Fruit fly (Drosophila melanogaster): ENCODE measurements around the gene CG1271.
A peak's percentile ranks its signal among the peaks of the same experiment; 100 is the strongest.

Gene CG1271

DNA sequence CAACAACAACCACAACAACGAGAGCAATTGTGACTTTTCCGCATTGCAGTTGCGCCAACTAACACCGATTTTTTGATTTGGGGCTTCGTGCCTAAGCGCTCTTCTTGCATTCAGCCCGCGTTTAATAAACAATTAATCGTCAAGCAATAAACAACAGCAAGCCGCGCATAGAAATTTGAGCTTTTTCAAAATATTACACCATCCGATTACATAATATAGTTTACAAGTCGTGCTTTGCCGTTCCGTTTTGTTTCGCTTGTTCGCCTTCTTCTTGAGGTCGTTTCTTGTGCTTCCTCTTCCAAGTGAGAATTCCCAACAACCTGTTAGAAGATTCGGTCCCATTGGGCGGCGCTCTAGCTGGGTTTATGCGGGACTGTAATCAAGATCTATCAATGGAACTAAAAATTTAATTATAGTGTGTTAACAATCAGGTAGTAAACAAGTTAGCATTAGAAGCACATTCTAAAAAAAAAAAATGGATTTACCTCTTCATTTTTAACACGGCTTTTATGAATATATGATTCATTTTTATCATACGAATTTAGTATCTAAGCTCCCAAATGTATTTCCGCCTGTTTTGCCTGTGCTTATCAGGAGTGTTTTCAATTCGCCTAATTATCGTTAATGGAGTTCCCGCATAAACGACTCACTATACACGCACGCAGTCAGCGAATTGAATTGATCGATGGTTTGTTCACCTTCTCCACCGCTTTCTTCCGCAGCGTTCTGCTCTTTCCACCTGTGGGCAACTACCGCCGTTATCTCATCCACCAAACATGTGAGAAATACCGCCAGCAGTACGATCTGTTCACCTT, 16.3 kb upstream of the CG1271 start (continued):
- TF ChIP-seq Dref (GFP tag; IDR thresholded peaks at IDR 0.05), result no peak
- TF ChIP-seq CG7271 (tag; optimal IDR thresholded peaks at IDR 0.05), result peak; percentile 66
- TF ChIP-seq CG6765 (GFP tag; optimal IDR thresholded peaks at IDR 0.05), result peak; percentile 85
- TF ChIP-seq unpg (GFP tag; optimal IDR thresholded peaks at IDR 0.05), result peak; percentile 91
- peak; percentile 40 for TF ChIP-seq ERR (GFP tag; optimal IDR thresholded peaks at IDR 0.05)
- TF ChIP-seq CG2199 (GFP tag; IDR thresholded peaks at IDR 0.05), result 0 out of 3 replicates have a peak, but pooled peaks have one; percentile 45
- peak; percentile 74 for TF ChIP-seq CG6683 (GFP tag; optimal IDR thresholded peaks at IDR 0.05)
- peak; percentile 31 for TF ChIP-seq Antp (GFP tag; optimal IDR thresholded peaks at IDR 0.05)
- peak; percentile 65 for TF ChIP-seq CHES-1-like (GFP tag; optimal IDR thresholded peaks at IDR 0.05)
- peak; percentile 65 for TF ChIP-seq fd64A (GFP tag; optimal IDR thresholded peaks at IDR 0.05)
- TF ChIP-seq repo (GFP tag; optimal IDR thresholded peaks at IDR 0.05), result peak; percentile 34
- TF ChIP-seq tap (tag; optimal IDR thresholded peaks at IDR 0.05), result peak; percentile 49
- peak; percentile 85 for TF ChIP-seq Rfx (GFP tag; IDR thresholded peaks at IDR 0.05)
- no peak for TF ChIP-seq CG9797 (GFP tag; optimal IDR thresholded peaks at IDR 0.05)
- peak; percentile 75 for TF ChIP-seq ind (GFP tag; optimal IDR thresholded peaks at IDR 0.05)
- peak; percentile 83 for TF ChIP-seq CG14014 (GFP tag; IDR thresholded peaks at IDR 0.05)
- no peak for TF ChIP-seq CG14860 (GFP tag; IDR thresholded peaks at IDR 0.05; ENCODE audit: partially characterized antibody)
- TF ChIP-seq sens-2 (GFP tag; IDR thresholded peaks at IDR 0.05), result peak; percentile 70; the same call in 1 of the 2 replicates
- peak; percentile 71 for TF ChIP-seq esg (GFP tag; conservative IDR thresholded peaks at IDR 0.05)
- TF ChIP-seq CG12769 (tag; optimal IDR thresholded peaks at IDR 0.05), result peak; percentile 73
- TF ChIP-seq CG10431 (GFP tag; optimal IDR thresholded peaks at IDR 0.05), result peak; percentile 76
- TF ChIP-seq Fer1 (GFP tag; optimal IDR thresholded peaks at IDR 0.05), result peak; percentile 93
- peak; percentile 53 for TF ChIP-seq jing (GFP tag; optimal IDR thresholded peaks at IDR 0.05)
- peak; percentile 69 for TF ChIP-seq Ptx1 (GFP tag; IDR thresholded peaks at IDR 0.05)
- TF ChIP-seq br (optimal IDR thresholded peaks at IDR 0.05), result no peak
- no peak for TF ChIP-seq dan (GFP tag; IDR thresholded peaks at IDR 0.05)
- peak; percentile 52; the same call in 1 of the 3 replicates for TF ChIP-seq B-H1 (GFP tag; IDR thresholded peaks at IDR 0.05)
- no peak for TF ChIP-seq Neu2 (GFP tag; optimal IDR thresholded peaks at IDR 0.05; ENCODE audit: borderline replicate concordance)
- no peak for TF ChIP-seq CG16813 (GFP tag; IDR thresholded peaks at IDR 0.05; ENCODE audit: partially characterized antibody)
- peak; percentile 48 for TF ChIP-seq CG12942 (GFP tag; optimal IDR thresholded peaks at IDR 0.05)
- TF ChIP-seq so (GFP tag; IDR thresholded peaks at IDR 0.05), result peak; percentile 89
- TF ChIP-seq her (GFP tag; optimal IDR thresholded peaks at IDR 0.05), result peak; percentile 44
- peak; percentile 65 for TF ChIP-seq CG4707 (GFP tag; optimal IDR thresholded peaks at IDR 0.05)
- peak; percentile 79 for TF ChIP-seq Asciz (GFP tag; optimal IDR thresholded peaks at IDR 0.05)
- peak; percentile 84 for TF ChIP-seq cwo (GFP tag; optimal IDR thresholded peaks at IDR 0.05)
- peak; percentile 38 for TF ChIP-seq disco-r (GFP tag; optimal IDR thresholded peaks at IDR 0.05)
- peak; percentile 51; the same call in 1 of the 2 replicates for TF ChIP-seq danr (GFP tag; IDR thresholded peaks at IDR 0.05)
- TF ChIP-seq knrl (GFP tag; IDR thresholded peaks at IDR 0.05; ENCODE audit: partially characterized antibody), result no peak
- TF ChIP-seq Myb (GFP tag; optimal IDR thresholded peaks at IDR 0.05), result peak; percentile 21
- no peak for TF ChIP-seq Bgb (GFP tag; IDR thresholded peaks at IDR 0.05; ENCODE audit: partially characterized antibody)
- peak; percentile 59 for TF ChIP-seq trem (tag; optimal IDR thresholded peaks at IDR 0.05)
- TF ChIP-seq luna (GFP tag; optimal IDR thresholded peaks at IDR 0.05), result no peak
- TF ChIP-seq tin (GFP tag; optimal IDR thresholded peaks at IDR 0.05), result peak; percentile 78
- TF ChIP-seq Sox102F (GFP tag; optimal IDR thresholded peaks at IDR 0.05), result peak; percentile 78
- no peak for TF ChIP-seq BEAF-32 (GFP tag; optimal IDR thresholded peaks at IDR 0.05)
- peak; percentile 73 for TF ChIP-seq Dad (GFP tag; optimal IDR thresholded peaks at IDR 0.05)
- peak; percentile 33 for TF ChIP-seq CG8944 (GFP tag; optimal IDR thresholded peaks at IDR 0.05)
- TF ChIP-seq ap (GFP tag; IDR thresholded peaks at IDR 0.05), result peak; percentile 76
- TF ChIP-seq Lpt (GFP tag; optimal IDR thresholded peaks at IDR 0.05), result no peak
